Fruit fly (Drosophila melanogaster): ENCODE results near the gene CG4194.

The CG4194 gene

dm6 chrX:2069787-2070707 lies 1.7 kb downstream of the CG4194 start:
- TF ChIP-seq CG12769 (tag; optimal IDR thresholded peaks at IDR 0.05) (no peak), Pdp1 (GFP tag; optimal IDR thresholded peaks at IDR 0.05) (peak in 1 of 2 experiments; percentile 71), Hey (tag; optimal IDR thresholded peaks at IDR 0.05) (peak; percentile 6), Trl (optimal IDR thresholded peaks at IDR 0.05) (peak; percentile 12 to 54), Trl (GFP tag; optimal IDR thresholded peaks at IDR 0.05) (no peak), ash1 (GFP tag; optimal IDR thresholded peaks at IDR 0.05) (no peak), chinmo (GFP tag; IDR thresholded peaks at IDR 0.05; ENCODE audit: partially characterized antibody) (peak; percentile 80; the same call in 1 of the 4 replicates), kni (GFP tag; optimal IDR thresholded peaks at IDR 0.05) (peak; percentile 53), grn (GFP tag; optimal IDR thresholded peaks at IDR 0.05) (peak; percentile 63), Poxn (GFP tag; IDR thresholded peaks at IDR 0.05) (no peak), Med (GFP tag) (peak; percentile 9), CG3163 (GFP tag; optimal IDR thresholded peaks at IDR 0.05) (peak; percentile 78), vnd (GFP tag; IDR thresholded peaks at IDR 0.05; ENCODE audit: partially characterized antibody) (no peak), cwo (GFP tag; optimal IDR thresholded peaks at IDR 0.05) (peak; percentile 34), vvl (GFP tag; IDR thresholded peaks at IDR 0.05) (no peak), exex (tag; optimal IDR thresholded peaks at IDR 0.05) (peak; percentile 28), seq (GFP tag; IDR thresholded peaks at IDR 0.05) (no peak), CG6683 (GFP tag; optimal IDR thresholded peaks at IDR 0.05) (no peak), slp2 (GFP tag; optimal IDR thresholded peaks at IDR 0.05) (no peak), CG18599 (GFP tag; optimal IDR thresholded peaks at IDR 0.05) (no peak), mirr (GFP tag; optimal IDR thresholded peaks at IDR 0.05) (peak; percentile 43), amos (GFP tag; IDR thresholded peaks at IDR 0.05; ENCODE audit: partially characterized antibody) (0 out of 2 replicates have a peak, but pooled peaks have one; percentile 6), CG13624 (GFP tag; optimal IDR thresholded peaks at IDR 0.05) (no peak), CG34376 (GFP tag; optimal IDR thresholded peaks at IDR 0.05) (peak; percentile 37), CG13894 (tag; optimal IDR thresholded peaks at IDR 0.05) (peak; percentile 42), cg (GFP tag; optimal IDR thresholded peaks at IDR 0.05) (peak; percentile 11), lab (GFP tag; optimal IDR thresholded peaks at IDR 0.05) (peak; percentile 40)

dm6 chrX:2070708-2071063 lies 2.3 kb downstream of the CG4194 start:
- TF ChIP-seq CG31224 (GFP tag; IDR thresholded peaks at IDR 0.05) (0 out of 2 replicates have a peak, but pooled peaks have one; percentile 21), CG12744 (GFP tag; optimal IDR thresholded peaks at IDR 0.05) (no peak), CG43689 (GFP tag; IDR thresholded peaks at IDR 0.05) (no peak), CG11247 (GFP tag; IDR thresholded peaks at IDR 0.05) (peak; percentile 55), ase (GFP tag; IDR thresholded peaks at IDR 0.05) (peak; percentile 71), CG7556 (GFP tag; optimal IDR thresholded peaks at IDR 0.05) (peak; percentile 47), Pdp1 (GFP tag; optimal IDR thresholded peaks at IDR 0.05) (peak; percentile 24 to 61), Max (GFP tag; optimal IDR thresholded peaks at IDR 0.05) (no peak), mam (GFP tag; optimal IDR thresholded peaks at IDR 0.05) (peak; percentile 74), otp (GFP tag; IDR thresholded peaks at IDR 0.05) (0 out of 3 replicates have a peak, but pooled peaks have one; percentile 52), Dfd (GFP tag; optimal IDR thresholded peaks at IDR 0.05) (no peak), dysf (GFP tag; IDR thresholded peaks at IDR 0.05) (peak; percentile 89), Hmr (GFP tag; optimal IDR thresholded peaks at IDR 0.05) (peak; percentile 65), Xrp1 (GFP tag; IDR thresholded peaks at IDR 0.05) (peak; percentile 73), chinmo (GFP tag; IDR thresholded peaks at IDR 0.05; ENCODE audit: partially characterized antibody) (no peak), CG7928 (GFP tag; optimal IDR thresholded peaks at IDR 0.05) (no peak), insv (GFP tag; optimal IDR thresholded peaks at IDR 0.05) (no peak), kay (GFP tag; optimal IDR thresholded peaks at IDR 0.05) (peak; percentile 98), jumu (GFP tag; optimal IDR thresholded peaks at IDR 0.05) (peak; percentile 62), CG12659 (GFP tag; optimal IDR thresholded peaks at IDR 0.05) (peak; percentile 54), Hey (tag; optimal IDR thresholded peaks at IDR 0.05) (peak; percentile 2), pum (GFP tag; optimal IDR thresholded peaks at IDR 0.05) (peak; percentile 41), cas (GFP tag; IDR thresholded peaks at IDR 0.05) (0 out of 2 replicates have a peak, but pooled peaks have one; percentile 53), CG3995 (GFP tag; optimal IDR thresholded peaks at IDR 0.05) (peak; percentile 44), trh (GFP tag; optimal IDR thresholded peaks at IDR 0.05) (no peak)
